Worm (Caenorhabditis elegans) whole organism, L4 larva: ENCODE data around the gene EGAP4.1.

Source experiments
- F10B5.3 ChIP-seq: sonication (generic microtip); optimal IDR thresholded peaks from 2 replicates; lab custom pipeline; 2016; ENCODE audit warnings: mild to moderate bottlenecking, missing genetic modification characterization, missing compliant biosample characterization
- lin-13 ChIP-seq: fragments of 150-350 bp; optimal IDR thresholded peaks from 2 replicates; lab custom pipeline; 2014; ENCODE audit warnings: missing biosample characterization, missing genetic modification reagents, missing genetic modification characterization

DNA sequence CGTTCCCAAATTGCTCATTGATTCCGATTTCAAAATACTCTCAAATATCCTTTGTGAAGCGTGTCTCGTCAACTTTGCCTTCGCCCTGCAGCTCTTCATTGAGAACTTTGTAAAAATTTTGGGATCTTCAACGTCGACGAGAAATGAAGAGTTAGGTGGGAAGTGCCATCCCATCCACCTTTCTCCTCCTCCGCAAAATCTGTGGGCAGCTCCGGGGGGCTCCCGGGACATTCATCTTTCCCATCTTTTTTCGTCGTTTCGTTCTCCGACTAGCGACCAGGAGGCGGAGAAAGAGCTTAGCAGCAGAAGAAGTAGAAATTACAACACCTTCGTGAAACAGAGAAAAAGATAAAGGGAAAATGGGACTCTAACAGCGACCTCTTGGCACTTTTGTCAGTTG lies 35.7 kb upstream of the EGAP4.1 start:
- TF ChIP-seq lin-13 (GFP tag; lab: Kevin White, UChicago) (no peak), F10B5.3 (no peak)
